Fruit fly (Drosophila melanogaster): ENCODE data around the gene CG9632.
A peak's percentile ranks its signal among the peaks of the same experiment; 100 is the strongest.

The CG9632 gene

dm6 chr3R:15836864-15837824 lies 22.9 kb upstream of the CG9632 start, which contains the start of the genes ND-23 and spn-E (continued):
- TF ChIP-seq CG5953 (GFP tag; IDR thresholded peaks at IDR 0.05) (peak; percentile 14; the same call in 1 of the 2 replicates), hth (optimal IDR thresholded peaks at IDR 0.05) (no peak), MBD-R2 (GFP tag; IDR thresholded peaks at IDR 0.05) (peak; percentile 30), B-H2 (GFP tag; optimal IDR thresholded peaks at IDR 0.05) (no peak)

DNA sequence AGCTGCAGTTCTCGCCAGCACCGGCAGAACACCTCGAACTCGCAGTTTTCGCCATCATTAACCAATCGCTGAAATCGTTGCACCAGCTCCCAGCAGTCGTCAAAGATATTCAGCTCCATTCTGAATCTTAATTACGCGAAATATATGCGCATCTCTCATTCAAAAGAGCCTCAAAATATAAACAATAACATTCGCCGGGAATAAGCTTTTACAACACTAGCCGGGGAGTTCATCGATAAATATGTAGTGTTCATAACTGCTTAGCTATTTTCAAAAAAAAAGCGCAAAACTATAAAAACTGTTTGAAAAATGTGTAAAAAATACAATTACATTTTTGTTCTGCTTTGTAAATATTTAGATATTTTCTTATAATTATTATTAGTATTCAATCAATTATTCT lies 20.7 kb upstream of the CG9632 start, which contains the start of gene Pbp45:
Pbp45 (minus strand) TSS at position 222 of the 400 bp plus-strand sequence.
- TF ChIP-seq sens (GFP tag) (peak; percentile 44), Med (GFP tag) (peak; percentile 41), bbx (GFP tag; IDR thresholded peaks at IDR 0.05; ENCODE audit: partially characterized antibody) (0 out of 2 replicates have a peak, but pooled peaks have one; percentile 41), Hr51 (GFP tag; optimal IDR thresholded peaks at IDR 0.05) (no peak), Pdp1 (GFP tag; optimal IDR thresholded peaks at IDR 0.05) (no peak), pnt (GFP tag; optimal IDR thresholded peaks at IDR 0.05) (no peak), az2 (GFP tag; optimal IDR thresholded peaks at IDR 0.05) (peak; percentile 4), CG7745 (tag; optimal IDR thresholded peaks at IDR 0.05) (no peak), CG6175 (GFP tag; IDR thresholded peaks at IDR 0.05) (no peak), Fer2 (tag; optimal IDR thresholded peaks at IDR 0.05) (no peak), zen2 (GFP tag; IDR thresholded peaks at IDR 0.05; ENCODE audit: partially characterized antibody) (peak; percentile 56; the same call in 1 of the 3 replicates), CG30403 (GFP tag; optimal IDR thresholded peaks at IDR 0.05) (peak; percentile 7), CG12155 (GFP tag; optimal IDR thresholded peaks at IDR 0.05) (peak; percentile 13), CG6813 (GFP tag; optimal IDR thresholded peaks at IDR 0.05) (no peak), CG6272 (GFP tag; IDR thresholded peaks at IDR 0.05) (no peak), lov (optimal IDR thresholded peaks at IDR 0.05) (no peak), lov (GFP tag; IDR thresholded peaks at IDR 0.05) (no peak), CG12219 (GFP tag; optimal IDR thresholded peaks at IDR 0.05) (no peak), MBD-R2 (GFP tag; IDR thresholded peaks at IDR 0.05) (peak; percentile 69), slbo (GFP tag; IDR thresholded peaks at IDR 0.05) (peak; percentile 13; the same call in 1 of the 2 replicates), ftz-f1 (GFP tag; optimal IDR thresholded peaks at IDR 0.05) (no peak), sob (GFP tag; IDR thresholded peaks at IDR 0.05) (0 out of 2 replicates have a peak, but pooled peaks have one; percentile 8), Bgb (GFP tag; IDR thresholded peaks at IDR 0.05; ENCODE audit: partially characterized antibody) (peak; percentile 51), NfI (GFP tag; optimal IDR thresholded peaks at IDR 0.05) (peak; percentile 8), Abd-B (GFP tag; optimal IDR thresholded peaks at IDR 0.05) (peak; percentile 11), CG14860 (GFP tag; IDR thresholded peaks at IDR 0.05; ENCODE audit: partially characterized antibody) (no peak), Myb (GFP tag; optimal IDR thresholded peaks at IDR 0.05) (peak; percentile 37), CG34224 (GFP tag; IDR thresholded peaks at IDR 0.05; ENCODE audit: partially characterized antibody) (peak; percentile 52; the same call in 2 of the 3 replicates), dimm (GFP tag; IDR thresholded peaks at IDR 0.05) (no peak), Hsf (GFP tag; optimal IDR thresholded peaks at IDR 0.05) (peak; percentile 8), BEAF-32 (GFP tag; optimal IDR thresholded peaks at IDR 0.05) (peak; percentile 34), slp2 (GFP tag; optimal IDR thresholded peaks at IDR 0.05) (no peak), sna (GFP tag; IDR thresholded peaks at IDR 0.05; ENCODE audit: partially characterized antibody) (peak; percentile 43; the same call in 1 of the 2 replicates), schlank (tag; optimal IDR thresholded peaks at IDR 0.05) (no peak), CG10959 (GFP tag; IDR thresholded peaks at IDR 0.05) (no peak), CG12744 (GFP tag; optimal IDR thresholded peaks at IDR 0.05) (no peak), CG13287 (GFP tag; IDR thresholded peaks at IDR 0.05; ENCODE audit: partially characterized antibody) (peak; percentile 60; the same call in 1 of the 2 replicates), CG10267 (tag; optimal IDR thresholded peaks at IDR 0.05) (peak; percentile 88), CG15514 (GFP tag; optimal IDR thresholded peaks at IDR 0.05) (peak; percentile 8), p53 (GFP tag; optimal IDR thresholded peaks at IDR 0.05) (no peak), CG13624 (GFP tag; optimal IDR thresholded peaks at IDR 0.05) (peak; percentile 22), HLH54F (GFP tag; optimal IDR thresholded peaks at IDR 0.05) (peak; percentile 19)

Measured in whole organism, embryonic.